Comparison of ENCODE assay signal across 4 fruit fly cellular contexts in the genomic region with DNA sequence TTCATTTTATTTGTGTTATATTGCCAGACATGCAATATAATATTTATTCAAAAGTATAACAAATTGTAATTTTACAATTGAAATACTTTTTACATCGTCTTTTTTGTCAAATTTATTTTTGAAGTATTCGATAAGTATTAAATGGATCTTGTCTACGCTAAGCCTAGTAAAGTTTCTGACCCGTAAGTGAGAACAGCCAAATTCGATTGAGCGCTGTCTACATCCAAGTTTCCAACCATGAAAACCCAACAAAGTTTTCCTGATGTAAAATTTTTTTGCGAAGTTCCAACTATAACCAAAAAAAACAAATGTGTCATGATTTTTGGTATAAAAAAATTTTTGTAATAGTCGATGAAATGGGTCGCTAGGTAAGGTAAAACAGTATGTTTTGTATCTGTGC.
TF ChIP-seq lines count a peak whose summit lies in the region.

No protein-coding gene starts in this region.

- peak; percentile 46 to 83 for TF ChIP-seq CTCF in S2 (optimal IDR thresholded peaks at IDR 0.05; lab: Kevin White, UChicago)
- peak; percentile 89 for TF ChIP-seq CTCF in whole organism, embryonic (GFP tag; optimal IDR thresholded peaks at IDR 0.05; lab: Kevin White, UChicago)

TF ChIP-seq in whole organism, embryonic, 481 proteins besides CTCF, POLR2A, EP300 and RAD21 (continues in another document):
- TF ChIP-seq CG30020 (tag; optimal IDR thresholded peaks at IDR 0.05; lab: Kevin White, UChicago) (no peak), Bgb (GFP tag; IDR thresholded peaks at IDR 0.05; lab: Robert Waterston, UW; ENCODE audit: partially characterized antibody) (peak; percentile 54; the same call in 1 of the 2 replicates), Lhr (GFP tag; optimal IDR thresholded peaks at IDR 0.05; lab: Kevin White, UChicago) (peak; percentile 61), knrl (GFP tag; IDR thresholded peaks at IDR 0.05; lab: Robert Waterston, UW; ENCODE audit: partially characterized antibody) (peak; percentile 40; the same call in 1 of the 3 replicates), BEAF-32 (GFP tag; optimal IDR thresholded peaks at IDR 0.05; lab: Kevin White, UChicago) (peak; percentile 2), CG2712 (tag; optimal IDR thresholded peaks at IDR 0.05; lab: Kevin White, UChicago) (peak; percentile 21), PHDP (tag; optimal IDR thresholded peaks at IDR 0.05; lab: Kevin White, UChicago) (no peak), pzg (GFP tag; optimal IDR thresholded peaks at IDR 0.05; lab: Kevin White, UChicago) (peak; percentile 22), HmgZ (tag; optimal IDR thresholded peaks at IDR 0.05; lab: Kevin White, UChicago) (peak; percentile 11), Dref (GFP tag; IDR thresholded peaks at IDR 0.05; lab: Robert Waterston, UW) (peak; percentile 54), gfzf (GFP tag; optimal IDR thresholded peaks at IDR 0.05; lab: Kevin White, UChicago) (peak; percentile 35), Xrp1 (GFP tag; IDR thresholded peaks at IDR 0.05; lab: Robert Waterston, UW) (no peak), CG42726 (GFP tag; IDR thresholded peaks at IDR 0.05; lab: Robert Waterston, UW; ENCODE audit: partially characterized antibody) (peak; percentile 65), Dll (GFP tag; IDR thresholded peaks at IDR 0.05; lab: Robert Waterston, UW; ENCODE audit: partially characterized antibody) (no peak), CG15601 (tag; optimal IDR thresholded peaks at IDR 0.05; lab: Kevin White, UChicago) (no peak), CG33213 (GFP tag; optimal IDR thresholded peaks at IDR 0.05; lab: Kevin White, UChicago) (peak; percentile 43), CG4360 (GFP tag; IDR thresholded peaks at IDR 0.05; lab: Robert Waterston, UW) (no peak), trem (tag; optimal IDR thresholded peaks at IDR 0.05; lab: Kevin White, UChicago) (peak; percentile 46), CG15514 (GFP tag; optimal IDR thresholded peaks at IDR 0.05; lab: Kevin White, UChicago) (peak; percentile 24), CG10267 (tag; optimal IDR thresholded peaks at IDR 0.05; lab: Kevin White, UChicago) (peak; percentile 20), slp2 (GFP tag; optimal IDR thresholded peaks at IDR 0.05; lab: Kevin White, UChicago) (no peak), disco-r (GFP tag; optimal IDR thresholded peaks at IDR 0.05; lab: Kevin White, UChicago) (no peak), insv (GFP tag; optimal IDR thresholded peaks at IDR 0.05; lab: Kevin White, UChicago) (peak in 1 of 2 experiments; percentile 94), CG15479 (GFP tag; optimal IDR thresholded peaks at IDR 0.05; lab: Kevin White, UChicago) (peak; percentile 21), Scr (GFP tag; IDR thresholded peaks at IDR 0.05; lab: Robert Waterston, UW; ENCODE audit: partially characterized antibody) (0 out of 2 replicates have a peak, but pooled peaks have one; percentile 8), pita (GFP tag; optimal IDR thresholded peaks at IDR 0.05; lab: Kevin White, UChicago) (peak; percentile 88)

TF ChIP-seq in whole organism, pupa, 21 proteins besides CTCF, POLR2A, EP300 and RAD21:
- TF ChIP-seq gl (tag; optimal IDR thresholded peaks at IDR 0.05; lab: Kevin White, UChicago) (no peak), CG34367 (tag; optimal IDR thresholded peaks at IDR 0.05; lab: Kevin White, UChicago) (no peak), CG17806 (tag; optimal IDR thresholded peaks at IDR 0.05; lab: Kevin White, UChicago) (no peak), CG8159 (tag; optimal IDR thresholded peaks at IDR 0.05; lab: Kevin White, UChicago) (no peak), D1 (tag; optimal IDR thresholded peaks at IDR 0.05; lab: Kevin White, UChicago) (peak; percentile 61), CG13204 (GFP tag; optimal IDR thresholded peaks at IDR 0.05; lab: Kevin White, UChicago) (no peak)

TF ChIP-seq in whole organism, wandering third instar larva, 38 proteins besides CTCF, POLR2A, EP300 and RAD21:
- no peak for TF ChIP-seq CG9705 (GFP tag; optimal IDR thresholded peaks at IDR 0.05; lab: Kevin White, UChicago)
- peak; percentile 68 for TF ChIP-seq Myc (optimal IDR thresholded peaks at IDR 0.05; lab: Kevin White, UChicago)
